Worm (Caenorhabditis elegans) whole organism, midembryonic: ENCODE measurements around the gene srh-7.

Source experiments
- cog-1 ChIP-seq: sonication (generic microtip); optimal IDR thresholded peaks from 2 replicates; lab custom pipeline; 2016; ENCODE audit warnings: missing genetic modification characterization, missing compliant biosample characterization
- flt-1 ChIP-seq: fragments of 200-800 bp; sonication (Bioruptor generic); IDR thresholded peaks from 2 replicates; pipeline ENCODE4 v1.3.6; 2022; ENCODE audit warnings: missing genetic modification characterization, missing compliant biosample characterization
- klf-2 ChIP-seq: fragments of 200-800 bp; sonication (Bioruptor generic); conservative IDR thresholded peaks from 2 replicates; pipeline ENCODE4 v1.3.6; 2022; ENCODE audit warnings: missing genetic modification reagents, missing genetic modification characterization, missing compliant biosample characterization
- med-1 ChIP-seq: sonication (generic microtip); optimal IDR thresholded peaks from 2 replicates; lab custom pipeline; 2017; ENCODE audit warnings: missing genetic modification characterization, mild to moderate bottlenecking, missing compliant biosample characterization, antibody characterized with exemption, missing genetic modification reagents; ENCODE audit not compliant: insufficient read depth

ce11 chrV:4047541-4047940, 39.5 kb downstream of the srh-7 start, which contains the start of gene srh-169:
- TF ChIP-seq flt-1 (GFP tag; lab: Robert Waterston, UW) = no peak
- TF ChIP-seq med-1 (GFP tag; lab: Kevin White, UChicago) = no peak
- no peak for TF ChIP-seq cog-1
- TF ChIP-seq klf-2 (GFP tag; lab: Robert Waterston, UW) = no peak
